Worm (Caenorhabditis elegans) whole organism, mixed stage, embryonic: Measurements from ENCODE around the gene C30H6.9.

ENCODE experiments used
- M03D4.4 ChIP-seq: sonication (generic microtip); optimal IDR thresholded peaks from 2 replicates; lab custom pipeline; 2017; ENCODE audit warnings: mild to moderate bottlenecking, missing genetic modification characterization, missing compliant biosample characterization
- bed-3 ChIP-seq: fragments of 200-800 bp; sonication (Bioruptor generic); optimal IDR thresholded peaks from 3 replicates; lab custom pipeline; 2018; ENCODE audit warnings: mild to moderate bottlenecking, missing genetic modification characterization, moderate library complexity, missing compliant biosample characterization
- blmp-1 ChIP-seq: fragments of 150-350 bp; optimal IDR thresholded peaks from 2 replicates; lab custom pipeline; 2014; ENCODE audit warnings: missing biosample characterization, missing genetic modification characterization
- ceh-39 ChIP-seq: fragments of 150-350 bp; optimal IDR thresholded peaks from 2 replicates; lab custom pipeline; 2014; ENCODE audit warnings: missing biosample characterization, missing genetic modification characterization
- ceh-43 ChIP-seq: fragments of 200-800 bp; sonication (Bioruptor generic); optimal IDR thresholded peaks from 2 replicates; lab custom pipeline; 2018; ENCODE audit warnings: mild to moderate bottlenecking, missing genetic modification characterization, moderate library complexity, missing compliant biosample characterization
- ceh-83 ChIP-seq: fragments of 200-800 bp; sonication (Bioruptor generic); optimal IDR thresholded peaks from 2 replicates; lab custom pipeline; 2018; ENCODE audit warnings: mild to moderate bottlenecking, missing genetic modification characterization, missing compliant biosample characterization
- ces-1 ChIP-seq: fragments of 150-350 bp; optimal IDR thresholded peaks from 2 replicates; lab custom pipeline; 2014; ENCODE audit warnings: missing biosample characterization, missing genetic modification reagents, missing genetic modification characterization
- cnd-1 ChIP-seq: fragments of 200-800 bp; sonication (Bioruptor generic); optimal IDR thresholded peaks from 2 replicates; lab custom pipeline; 2018; ENCODE audit warnings: mild to moderate bottlenecking, missing genetic modification characterization, missing compliant biosample characterization
- drap-1 ChIP-seq: fragments of 200-800 bp; sonication (Bioruptor generic); optimal IDR thresholded peaks from 3 replicates; lab custom pipeline; 2018; ENCODE audit warnings: mild to moderate bottlenecking, missing genetic modification characterization, missing compliant biosample characterization
- elt-1 ChIP-seq: sonication (generic microtip); optimal IDR thresholded peaks from 2 replicates; lab custom pipeline; 2017; ENCODE audit warnings: missing genetic modification characterization, mild to moderate bottlenecking, missing compliant biosample characterization, antibody characterized with exemption, moderate library complexity, borderline replicate concordance; ENCODE audit not compliant: insufficient read depth
- elt-3 ChIP-seq: fragments of 150-350 bp; optimal IDR thresholded peaks from 2 replicates; lab custom pipeline; 2014; ENCODE audit warnings: missing biosample characterization, missing genetic modification characterization
- flh-1 ChIP-seq: fragments of 200-800 bp; sonication (Bioruptor generic); optimal IDR thresholded peaks from 2 replicates; lab custom pipeline; 2018; ENCODE audit warnings: mild to moderate bottlenecking, missing genetic modification characterization, moderate library complexity, missing compliant biosample characterization
- ham-2 ChIP-seq: fragments of 200-800 bp; sonication (Bioruptor generic); optimal IDR thresholded peaks from 2 replicates; lab custom pipeline; 2018; ENCODE audit warnings: mild to moderate bottlenecking, missing genetic modification characterization, missing compliant biosample characterization
- hlh-1 ChIP-seq: fragments of 150-350 bp; optimal IDR thresholded peaks from 2 replicates; lab custom pipeline; 2014; ENCODE audit warnings: missing biosample characterization, missing genetic modification reagents, missing genetic modification characterization
- lin-13 ChIP-seq: fragments of 150-350 bp; optimal IDR thresholded peaks from 2 replicates; lab custom pipeline; 2014; ENCODE audit warnings: missing biosample characterization, missing genetic modification characterization
- lin-32 ChIP-seq: fragments of 200-800 bp; sonication (Bioruptor generic); optimal IDR thresholded peaks from 2 replicates; lab custom pipeline; 2018; ENCODE audit warnings: mild to moderate bottlenecking, missing genetic modification characterization, missing compliant biosample characterization
- lsy-2 ChIP-seq: fragments of 150-350 bp; optimal IDR thresholded peaks from 2 replicates; lab custom pipeline; 2014; ENCODE audit warnings: missing biosample characterization, missing genetic modification characterization
- mab-5 ChIP-seq: fragments of 150-350 bp; optimal IDR thresholded peaks from 2 replicates; lab custom pipeline; 2014; ENCODE audit warnings: missing biosample characterization, missing genetic modification characterization
- mep-1 ChIP-seq: fragments of 150-350 bp; optimal IDR thresholded peaks from 2 replicates; lab custom pipeline; 2017; ENCODE audit warnings: missing biosample characterization, missing genetic modification reagents, missing genetic modification characterization, inconsistent platforms
- mls-2 ChIP-seq: sonication (generic microtip); optimal IDR thresholded peaks from 2 replicates; lab custom pipeline; 2016; ENCODE audit warnings: mild to moderate bottlenecking, missing genetic modification characterization, moderate library complexity, missing compliant biosample characterization
- nhr-12 ChIP-seq: fragments of 150-350 bp; optimal IDR thresholded peaks from 2 replicates; lab custom pipeline; 2014; ENCODE audit warnings: missing biosample characterization, missing genetic modification characterization
- nhr-2 ChIP-seq: fragments of 150-350 bp; optimal IDR thresholded peaks from 2 replicates; lab custom pipeline; 2014; ENCODE audit warnings: missing biosample characterization, missing genetic modification characterization
- nhr-237 ChIP-seq: fragments of 150-350 bp; optimal IDR thresholded peaks from 2 replicates; lab custom pipeline; 2014; ENCODE audit warnings: missing biosample characterization, missing genetic modification characterization
- nhr-28 ChIP-seq: fragments of 150-350 bp; optimal IDR thresholded peaks from 2 replicates; lab custom pipeline; 2014; ENCODE audit warnings: missing biosample characterization, missing genetic modification characterization
- nhr-76 ChIP-seq: sonication (generic microtip); optimal IDR thresholded peaks from 2 replicates; lab custom pipeline; 2017; ENCODE audit warnings: missing biosample characterization, missing genetic modification characterization
- pha-4 ChIP-seq: fragments of 150-350 bp; optimal IDR thresholded peaks from 2 replicates; lab custom pipeline; 2018; ENCODE audit warnings: missing biosample characterization, missing genetic modification reagents, missing genetic modification characterization
- snpc-4 ChIP-seq: fragments of 150-350 bp; optimal IDR thresholded peaks from 2 replicates; lab custom pipeline; 2014; ENCODE audit warnings: missing biosample characterization, missing genetic modification characterization
- sptf-1 ChIP-seq: sonication (generic microtip); optimal IDR thresholded peaks from 2 replicates; lab custom pipeline; 2017; ENCODE audit warnings: mild to moderate bottlenecking, missing genetic modification characterization, moderate library complexity, missing compliant biosample characterization
- tbx-8 ChIP-seq: fragments of 200-800 bp; sonication (Bioruptor generic); optimal IDR thresholded peaks from 2 replicates; lab custom pipeline; 2018; ENCODE audit warnings: mild to moderate bottlenecking, missing genetic modification characterization, moderate library complexity, missing compliant biosample characterization
- unc-120 ChIP-seq: sonication (generic microtip); optimal IDR thresholded peaks from 2 replicates; lab custom pipeline; 2017; ENCODE audit warnings: missing genetic modification characterization, missing compliant biosample characterization; ENCODE audit not compliant: poor library complexity, severe bottlenecking
- unc-39 ChIP-seq: fragments of 150-350 bp; optimal IDR thresholded peaks from 2 replicates; lab custom pipeline; 2014; ENCODE audit warnings: missing biosample characterization, missing genetic modification characterization
- unc-62 ChIP-seq: fragments of 150-350 bp; optimal IDR thresholded peaks from 2 replicates; lab custom pipeline; 2014; ENCODE audit warnings: missing biosample characterization, missing genetic modification reagents, missing genetic modification characterization
- zip-8 ChIP-seq: fragments of 150-350 bp; optimal IDR thresholded peaks from 2 replicates; lab custom pipeline; 2014; ENCODE audit warnings: missing biosample characterization, missing genetic modification characterization
- ztf-11 ChIP-seq: fragments of 150-350 bp; optimal IDR thresholded peaks from 2 replicates; lab custom pipeline; 2014; ENCODE audit warnings: missing biosample characterization, missing genetic modification characterization

Gene C30H6.9

DNA sequence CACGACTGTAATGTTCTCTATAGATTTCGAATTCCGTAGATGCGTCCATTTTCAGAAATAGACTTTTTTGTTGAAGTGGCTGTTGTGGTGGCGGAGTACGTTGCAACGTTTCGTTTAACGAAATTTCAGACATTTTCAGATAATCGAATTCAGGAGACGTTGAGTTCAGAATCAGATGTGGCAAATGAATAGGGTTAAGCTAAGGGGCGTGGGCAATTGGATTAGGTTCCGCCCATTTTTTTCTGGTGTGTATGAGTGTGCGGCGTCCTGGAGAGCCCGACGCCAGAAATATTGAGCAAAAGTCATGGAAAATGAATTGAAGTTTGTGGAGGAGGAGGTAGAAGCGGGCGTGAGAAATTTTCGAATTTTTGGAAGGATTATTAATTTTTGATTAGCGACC is 33.4 kb upstream of the C30H6.9 start:
- TF ChIP-seq lsy-2 (no peak), nhr-2 (no peak), ceh-83 (no peak), unc-120 (tag; lab: Kevin White, UChicago) (no peak), mls-2 (tag; lab: Kevin White, UChicago) (no peak), mab-5 (tag; lab: Kevin White, UChicago) (no peak), sptf-1 (tag; lab: Kevin White, UChicago) (no peak), elt-1 (tag; lab: Kevin White, UChicago) (no peak), nhr-76 (tag; lab: Kevin White, UChicago) (no peak), nhr-12 (tag; lab: Kevin White, UChicago) (no peak), blmp-1 (tag; lab: Kevin White, UChicago) (no peak), drap-1 (GFP tag; lab: Kevin White, UChicago) (no peak), snpc-4 (tag; lab: Kevin White, UChicago) (no peak), tbx-8 (GFP tag; lab: Kevin White, UChicago) (no peak)
- TF ChIP-seq, all 35 proteins: peak for 0

DNA sequence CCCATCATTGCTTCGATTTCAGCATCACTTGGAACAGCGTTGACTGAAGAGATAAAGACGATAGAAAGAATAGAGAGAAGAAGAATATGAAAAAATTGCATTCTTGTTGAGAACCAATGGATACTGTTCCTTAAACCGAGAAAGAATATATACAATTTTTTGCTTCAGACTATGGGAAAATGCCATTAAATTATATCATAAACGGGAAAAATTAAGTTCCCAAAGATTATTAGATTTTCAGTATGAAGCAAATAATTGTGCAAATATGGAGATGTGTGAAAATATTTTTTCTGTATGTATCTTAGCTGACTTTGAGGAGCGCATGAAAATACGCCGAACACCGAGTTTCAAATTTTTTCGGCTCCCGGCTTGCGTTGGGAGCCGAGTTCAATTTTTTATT is 27.5 kb upstream of the C30H6.9 start, which contains the start of gene T02D1.9:
T02D1.9 (minus strand) TSS at position 101 of the 400 bp plus-strand sequence.
- no peak for TF ChIP-seq nhr-2
- no peak for TF ChIP-seq cnd-1 (tag; lab: Kevin White, UChicago)
- no peak for TF ChIP-seq drap-1 (GFP tag; lab: Kevin White, UChicago)
- no peak for TF ChIP-seq ham-2 (GFP tag; lab: Kevin White, UChicago)
- TF ChIP-seq flh-1 = no peak
- no peak for TF ChIP-seq nhr-237 (tag; lab: Kevin White, UChicago)

- TF ChIP-seq mab-5 (tag; lab: Kevin White, UChicago) (no peak), bed-3 (no peak), pha-4 (tag; lab: Kevin White, UChicago) (no peak), nhr-12 (tag; lab: Kevin White, UChicago) (no peak), ceh-83 (no peak), ztf-11 (no peak), unc-62 (GFP tag; lab: Kevin White, UChicago) (no peak), tbx-8 (GFP tag; lab: Kevin White, UChicago) (no peak), unc-39 (no peak), elt-3 (tag; lab: Kevin White, UChicago) (no peak), ceh-43 (GFP tag; lab: Kevin White, UChicago) (no peak), flh-1 (no peak), nhr-76 (tag; lab: Kevin White, UChicago) (no peak)
Observed at ce11 chrIV:17407025-17407424, 27.1 kb upstream of the C30H6.9 start, which contains the start of gene T02D1.7. Gene T02D1.7 (minus strand): TSS chrIV:17407125.

DNA sequence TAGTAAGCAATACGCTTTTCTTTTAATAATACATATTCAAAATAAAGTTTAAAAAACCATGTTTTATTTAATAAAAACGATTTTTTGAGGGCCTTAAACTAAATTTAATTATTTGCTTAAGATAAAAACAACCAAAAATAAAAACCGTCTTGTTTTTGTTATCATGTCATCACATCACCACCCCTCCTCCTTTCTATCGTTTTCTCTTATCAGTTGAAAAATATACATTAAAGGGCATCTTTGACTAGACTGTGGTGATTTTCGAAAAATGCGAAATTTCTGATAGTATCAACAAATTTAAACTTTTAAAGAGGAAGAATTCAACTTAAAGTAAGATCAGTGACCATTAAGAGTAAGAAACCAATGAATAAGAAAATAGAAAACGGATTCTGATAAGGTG is 26.1 kb upstream of the C30H6.9 start:
- TF ChIP-seq lin-13 (tag; lab: Kevin White, UChicago) = no peak
- no peak for TF ChIP-seq ztf-11
- no peak for TF ChIP-seq nhr-76 (tag; lab: Kevin White, UChicago)
- no peak for TF ChIP-seq unc-120 (tag; lab: Kevin White, UChicago)
- TF ChIP-seq lin-32 (GFP tag; lab: Kevin White, UChicago) = no peak
- no peak for TF ChIP-seq elt-3 (tag; lab: Kevin White, UChicago)
- TF ChIP-seq bed-3 = no peak
- no peak for TF ChIP-seq ces-1 (GFP tag; lab: Kevin White, UChicago)
- no peak for TF ChIP-seq ham-2 (GFP tag; lab: Kevin White, UChicago)
- TF ChIP-seq ceh-39 (tag; lab: Kevin White, UChicago) = no peak
- TF ChIP-seq pha-4 (tag; lab: Kevin White, UChicago) = no peak
- no peak for TF ChIP-seq mab-5 (tag; lab: Kevin White, UChicago)
- TF ChIP-seq unc-39 = no peak
- no peak for TF ChIP-seq ceh-43 (GFP tag; lab: Kevin White, UChicago)
- TF ChIP-seq lsy-2 = no peak

- TF ChIP-seq lin-13 (tag; lab: Kevin White, UChicago) = no peak
- TF ChIP-seq sptf-1 (tag; lab: Kevin White, UChicago) = no peak
Observed at ce11 chrIV:17405530-17405929, 25.6 kb upstream of the C30H6.9 start, which contains the start of gene pmp-4. Gene pmp-4 (minus strand): TSS chrIV:17405630.

ce11 chrIV:17399455-17399854 is 19.5 kb upstream of the C30H6.9 start, which contains the start of gene T02D1.4:
Gene T02D1.4 (plus strand): TSS chrIV:17399755.
- TF ChIP-seq ceh-83 (no peak), tbx-8 (GFP tag; lab: Kevin White, UChicago) (no peak), elt-3 (tag; lab: Kevin White, UChicago) (no peak), ham-2 (GFP tag; lab: Kevin White, UChicago) (no peak), M03D4.4 (tag; lab: Kevin White, UChicago) (no peak), nhr-12 (tag; lab: Kevin White, UChicago) (no peak), nhr-237 (tag; lab: Kevin White, UChicago) (no peak), unc-39 (no peak), pha-4 (tag; lab: Kevin White, UChicago) (no peak), unc-120 (tag; lab: Kevin White, UChicago) (no peak), mep-1 (tag; lab: Kevin White, UChicago) (no peak), nhr-2 (no peak), nhr-28 (tag; lab: Kevin White, UChicago) (no peak), elt-1 (tag; lab: Kevin White, UChicago) (no peak), drap-1 (GFP tag; lab: Kevin White, UChicago) (no peak), zip-8 (tag; lab: Kevin White, UChicago) (no peak), hlh-1 (tag; lab: Kevin White, UChicago) (no peak), blmp-1 (tag; lab: Kevin White, UChicago) (no peak), unc-62 (GFP tag; lab: Kevin White, UChicago) (no peak)
